Worm (Caenorhabditis elegans): ENCODE results near the gene clec-177.

DNA sequence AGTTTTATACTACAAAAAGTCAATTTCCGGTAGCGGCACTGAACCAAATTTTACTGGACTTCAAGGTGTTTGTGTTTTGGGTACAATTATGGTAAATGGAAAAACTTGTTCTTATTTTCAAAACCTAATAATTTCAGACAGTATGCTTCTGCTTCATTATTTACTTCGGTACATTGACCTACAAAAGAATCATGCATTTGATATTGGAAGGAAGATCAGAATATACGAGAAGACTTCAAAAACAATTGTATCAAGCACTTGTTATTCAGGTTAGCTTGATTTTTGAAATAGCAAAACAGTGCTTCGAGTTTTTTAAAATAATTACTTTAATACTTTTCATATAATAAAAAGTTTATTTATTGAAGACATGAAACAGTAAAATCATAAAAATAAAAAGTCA lies 6.8 kb downstream of the clec-177 start:
- TF ChIP-seq hnd-1 (tag; optimal IDR thresholded peaks at IDR 0.05) (no peak), ets-7 (tag; optimal IDR thresholded peaks at IDR 0.05) (no peak), hmg-4 (GFP tag; optimal IDR thresholded peaks at IDR 0.05) (no peak), flt-1 (GFP tag; IDR thresholded peaks at IDR 0.05) (no peak), tbx-37 (GFP tag; conservative IDR thresholded peaks at IDR 0.05) (no peak), ama-1 (optimal IDR thresholded peaks at IDR 0.05) (no peak), B0310.2 (tag; optimal IDR thresholded peaks at IDR 0.05) (no peak), sea-1 (GFP tag; conservative IDR thresholded peaks at IDR 0.05) (no peak), hmbx-1 (tag; optimal IDR thresholded peaks at IDR 0.05) (no peak), pes-1 (GFP tag; IDR thresholded peaks at IDR 0.05) (no peak), ceh-13 (GFP tag; optimal IDR thresholded peaks at IDR 0.05) (no peak), aly-1 (tag; optimal IDR thresholded peaks at IDR 0.05) (no peak)

All from whole organism, early embryonic.